Worm (Caenorhabditis elegans) whole organism, L2 larva: ENCODE results near the gene bath-47.

Experiments
- C34F6.9 ChIP-seq: fragments of 150-350 bp; optimal IDR thresholded peaks from 2 replicates; lab custom pipeline; 2014; ENCODE audit warnings: missing biosample characterization, missing genetic modification characterization
- F13H6.1 ChIP-seq: sonication (generic microtip); optimal IDR thresholded peaks from 2 replicates; lab custom pipeline; 2016; ENCODE audit warnings: missing genetic modification characterization, missing compliant biosample characterization
- R02D3.7 ChIP-seq: fragments of 150-350 bp; optimal IDR thresholded peaks from 2 replicates; lab custom pipeline; 2014; ENCODE audit warnings: missing biosample characterization, missing genetic modification characterization
- Y55F3AM.14 ChIP-seq: fragments of 200-800 bp; sonication (Bioruptor generic); optimal IDR thresholded peaks from 2 replicates; lab custom pipeline; 2018; ENCODE audit warnings: mild to moderate bottlenecking, missing genetic modification characterization, missing compliant biosample characterization
- alr-1 ChIP-seq: fragments of 150-350 bp; optimal IDR thresholded peaks from 2 replicates; lab custom pipeline; 2014; ENCODE audit warnings: missing biosample characterization, missing genetic modification characterization
- ama-1 ChIP-seq: fragments of 150-350 bp; optimal IDR thresholded peaks from 2 replicates; lab custom pipeline; 2018; ENCODE audit warnings: inconsistent platforms
- blmp-1 ChIP-seq: sonication (generic microtip); optimal IDR thresholded peaks from 2 replicates; lab custom pipeline; 2017; ENCODE audit warnings: missing genetic modification characterization, mild to moderate bottlenecking, missing compliant biosample characterization, antibody characterized with exemption, moderate library complexity; ENCODE audit not compliant: insufficient read depth
- ceh-16 ChIP-seq: fragments of 150-350 bp; optimal IDR thresholded peaks from 2 replicates; lab custom pipeline; 2014; ENCODE audit warnings: missing biosample characterization, missing genetic modification characterization
- ceh-82 ChIP-seq: fragments of 150-350 bp; optimal IDR thresholded peaks from 2 replicates; lab custom pipeline; 2014; ENCODE audit warnings: missing biosample characterization, missing genetic modification characterization
- egl-27 ChIP-seq: sonication (generic microtip); optimal IDR thresholded peaks from 3 replicates; lab custom pipeline; 2017; ENCODE audit warnings: missing biosample characterization, missing genetic modification reagents, missing genetic modification characterization
- elt-1 ChIP-seq: fragments of 150-350 bp; optimal IDR thresholded peaks from 2 replicates; lab custom pipeline; 2014; ENCODE audit warnings: missing biosample characterization, missing genetic modification characterization
- elt-3 ChIP-seq: sonication (generic microtip); optimal IDR thresholded peaks from 2 replicates; lab custom pipeline; 2017; ENCODE audit warnings: missing biosample characterization, missing genetic modification characterization
- fos-1 ChIP-seq: fragments of 150-350 bp; optimal IDR thresholded peaks from 2 replicates; lab custom pipeline; 2014; ENCODE audit warnings: missing biosample characterization, missing genetic modification characterization
- lin-11 ChIP-seq: fragments of 150-350 bp; sonication (generic microtip); optimal IDR thresholded peaks from 2 replicates; lab custom pipeline; 2014; ENCODE audit warnings: missing biosample characterization, missing genetic modification characterization, inconsistent platforms, mixed read lengths
- lin-13 ChIP-seq: fragments of 150-350 bp; optimal IDR thresholded peaks from 2 replicates; lab custom pipeline; 2014; ENCODE audit warnings: missing biosample characterization, missing genetic modification reagents, missing genetic modification characterization
- lin-39 ChIP-seq: fragments of 150-350 bp; optimal IDR thresholded peaks from 2 replicates; lab custom pipeline; 2014; ENCODE audit warnings: missing biosample characterization, missing genetic modification reagents, missing genetic modification characterization
- lsy-2 ChIP-seq, 2 experiments: fragments of 150-350 bp in 1 of 2; sonication (generic microtip) in 1 of 2; optimal IDR thresholded peaks; 2 replicates each; lab custom pipeline; 2014 to 2017; ENCODE audit warnings: missing biosample characterization in 2 of 2, missing genetic modification characterization in 2 of 2
- mab-5 ChIP-seq: fragments of 150-350 bp; optimal IDR thresholded peaks from 2 replicates; lab custom pipeline; 2014; ENCODE audit warnings: missing biosample characterization, missing genetic modification characterization
- mbf-1 ChIP-seq: sonication (generic microtip); optimal IDR thresholded peaks from 2 replicates; lab custom pipeline; 2017; ENCODE audit warnings: missing biosample characterization, missing genetic modification characterization
- mdl-1 ChIP-seq, 2 experiments: fragments of 150-350 bp in 1 of 2; sonication (generic microtip) in 1 of 2; optimal IDR thresholded peaks; 2 replicates each; lab custom pipeline; 2017; ENCODE audit warnings: missing biosample characterization in 2 of 2, missing genetic modification characterization in 2 of 2
- nhr-10 ChIP-seq: sonication (generic microtip); optimal IDR thresholded peaks from 2 replicates; lab custom pipeline; 2017; ENCODE audit warnings: missing biosample characterization, missing genetic modification characterization
- nhr-11 ChIP-seq: fragments of 150-350 bp; optimal IDR thresholded peaks from 2 replicates; lab custom pipeline; 2014; ENCODE audit warnings: missing biosample characterization, missing genetic modification characterization
- nhr-12 ChIP-seq: fragments of 150-350 bp; optimal IDR thresholded peaks from 2 replicates; lab custom pipeline; 2014; ENCODE audit warnings: missing biosample characterization, missing genetic modification characterization
- nhr-129 ChIP-seq: fragments of 150-350 bp; optimal IDR thresholded peaks from 2 replicates; lab custom pipeline; 2014; ENCODE audit warnings: missing biosample characterization, missing genetic modification characterization
- nhr-21 ChIP-seq: fragments of 150-350 bp; optimal IDR thresholded peaks from 2 replicates; lab custom pipeline; 2014; ENCODE audit warnings: missing biosample characterization, missing genetic modification characterization
- nhr-23 ChIP-seq: fragments of 150-350 bp; optimal IDR thresholded peaks from 2 replicates; lab custom pipeline; 2014; ENCODE audit warnings: missing biosample characterization, missing genetic modification reagents, missing genetic modification characterization
- nhr-237 ChIP-seq: fragments of 150-350 bp; optimal IDR thresholded peaks from 2 replicates; lab custom pipeline; 2014; ENCODE audit warnings: missing biosample characterization, missing genetic modification characterization
- nhr-77 ChIP-seq: fragments of 150-350 bp; optimal IDR thresholded peaks from 2 replicates; lab custom pipeline; 2014; ENCODE audit warnings: missing biosample characterization, missing genetic modification characterization
- peb-1 ChIP-seq: fragments of 150-350 bp; optimal IDR thresholded peaks from 2 replicates; lab custom pipeline; 2014; ENCODE audit warnings: missing biosample characterization, missing genetic modification characterization
- skn-1 ChIP-seq: sonication (generic microtip); optimal IDR thresholded peaks from 2 replicates; lab custom pipeline; 2017; ENCODE audit warnings: missing biosample characterization, missing genetic modification characterization
- sma-9 ChIP-seq, 2 experiments: fragments of 150-350 bp in 1 of 2; sonication (generic microtip) in 1 of 2; optimal IDR thresholded peaks; 2 replicates each; lab custom pipeline; 2014 to 2016; ENCODE audit warnings: missing genetic modification characterization in 2 of 2, mild to moderate bottlenecking in 1 of 2, missing biosample characterization in 1 of 2, missing compliant biosample characterization in 1 of 2, missing genetic modification reagents in 1 of 2, moderate library complexity in 1 of 2
- snpc-4 ChIP-seq: fragments of 150-350 bp; optimal IDR thresholded peaks from 2 replicates; lab custom pipeline; 2014; ENCODE audit warnings: missing biosample characterization, missing genetic modification characterization
- zag-1 ChIP-seq: fragments of 150-350 bp; optimal IDR thresholded peaks from 2 replicates; lab custom pipeline; 2014; ENCODE audit warnings: missing biosample characterization, missing genetic modification characterization
- ztf-1 ChIP-seq: fragments of 200-800 bp; sonication (Bioruptor generic); conservative IDR thresholded peaks from 2 replicates; pipeline ENCODE4 v1.3.6; 2022; ENCODE audit warnings: missing genetic modification characterization, missing compliant biosample characterization
- ztf-4 ChIP-seq: fragments of 150-350 bp; optimal IDR thresholded peaks from 2 replicates; lab custom pipeline; 2014; ENCODE audit warnings: missing biosample characterization, missing genetic modification characterization

The bath-47 gene

ce11 chrII:1571032-1571431 is 30.6 kb upstream of the bath-47 start, which contains the start of gene fbxb-46:
fbxb-46 (minus strand) TSS chrII:1571132.
- TF ChIP-seq snpc-4 (no peak), F13H6.1 (tag; lab: Kevin White, UChicago) (no peak), lsy-2 (tag; optimal IDR thresholded peaks at IDR 0.05; lab: Kevin White, UChicago) (no peak), Y55F3AM.14 (no peak)

ce11 chrII:1576030-1576429 is 25.6 kb upstream of the bath-47 start, which contains the start of gene K05F6.10:
K05F6.10 (minus strand) TSS chrII:1576130.
- TF ChIP-seq ceh-16 = no peak
- no peak for TF ChIP-seq lin-11 (tag; lab: Kevin White, UChicago)
- no peak for TF ChIP-seq C34F6.9
- TF ChIP-seq mab-5 (tag; lab: Kevin White, UChicago) = no peak
- no peak for TF ChIP-seq nhr-129 (tag; lab: Kevin White, UChicago)
- no peak for TF ChIP-seq nhr-11 (tag; lab: Kevin White, UChicago)
- TF ChIP-seq zag-1 (tag; lab: Kevin White, UChicago) = no peak
- no peak for TF ChIP-seq elt-3
- TF ChIP-seq lin-13 (GFP tag; lab: Kevin White, UChicago) = no peak
- TF ChIP-seq egl-27 (tag; lab: Kevin White, UChicago) = no peak
- TF ChIP-seq ztf-4 = no peak
- TF ChIP-seq, all 48 proteins: peak for 0

ce11 chrII:1576772-1577171 is 24.8 kb upstream of the bath-47 start:
- TF ChIP-seq ama-1 (lab: Kevin White, UChicago) (no peak), ztf-1 (GFP tag; lab: Robert Waterston, UW) (no peak), fos-1 (tag; lab: Kevin White, UChicago) (peak; percentile 82), nhr-21 (tag; lab: Kevin White, UChicago) (no peak), peb-1 (tag; lab: Kevin White, UChicago) (no peak), nhr-77 (tag; lab: Kevin White, UChicago) (no peak), skn-1 (tag; lab: Kevin White, UChicago) (no peak), nhr-23 (tag; lab: Kevin White, UChicago) (no peak)

ce11 chrII:1579886-1580285 is 21.7 kb upstream of the bath-47 start, which contains the start of gene math-38:
math-38 (minus strand) TSS chrII:1579986.
- no peak for TF ChIP-seq blmp-1 (tag; lab: Kevin White, UChicago)
- no peak for TF ChIP-seq ama-1 (lab: Kevin White, UChicago)
- no peak for TF ChIP-seq lin-39
- TF ChIP-seq nhr-11 (tag; lab: Kevin White, UChicago) = no peak
- TF ChIP-seq mdl-1 (tag; optimal IDR thresholded peaks at IDR 0.05; lab: Kevin White, UChicago) = no peak
- no peak for TF ChIP-seq lsy-2 (tag; optimal IDR thresholded peaks at IDR 0.05; lab: Kevin White, UChicago)
- TF ChIP-seq snpc-4 = no peak
- TF ChIP-seq zag-1 (tag; lab: Kevin White, UChicago) = no peak
- no peak for TF ChIP-seq egl-27 (tag; lab: Kevin White, UChicago)
- TF ChIP-seq ztf-4 = no peak
- TF ChIP-seq F13H6.1 (tag; lab: Kevin White, UChicago) = no peak
- no peak for TF ChIP-seq Y55F3AM.14
- TF ChIP-seq nhr-129 (tag; lab: Kevin White, UChicago) = no peak
- no peak for TF ChIP-seq nhr-12
- no peak for TF ChIP-seq nhr-237 (tag; lab: Kevin White, UChicago)
- TF ChIP-seq elt-1 (tag; lab: Kevin White, UChicago) = no peak
- TF ChIP-seq nhr-10 (tag; lab: Kevin White, UChicago) = no peak

ce11 chrII:1584140-1584539 is 17.5 kb upstream of the bath-47 start, which contains the start of gene clec-21:
clec-21 (minus strand) TSS chrII:1584240.
- TF ChIP-seq peb-1 (tag; lab: Kevin White, UChicago) (no peak), sma-9 (GFP tag; optimal IDR thresholded peaks at IDR 0.05; lab: Kevin White, UChicago) (no peak), sma-9 (tag; optimal IDR thresholded peaks at IDR 0.05; lab: Kevin White, UChicago) (no peak), mbf-1 (tag; lab: Kevin White, UChicago) (no peak), ama-1 (lab: Kevin White, UChicago) (no peak), elt-1 (tag; lab: Kevin White, UChicago) (no peak), snpc-4 (no peak), nhr-12 (no peak), ceh-82 (tag; lab: Kevin White, UChicago) (no peak), nhr-237 (tag; lab: Kevin White, UChicago) (no peak), alr-1 (no peak), skn-1 (tag; lab: Kevin White, UChicago) (no peak), R02D3.7 (tag; lab: Kevin White, UChicago) (no peak), elt-3 (no peak)
- TF ChIP-seq, all 48 proteins: peak for 0
